Worm (Caenorhabditis elegans) whole organism, young adult: ENCODE data around the gene C40H1.9.

Experiments used
- B0336.3 ChIP-seq: fragments of 200-800 bp; sonication (Bioruptor generic); IDR thresholded peaks from 2 replicates; pipeline ENCODE4 v1.3.6; 2022; ENCODE audit warnings: missing genetic modification characterization, missing compliant biosample characterization
- F52B5.7 ChIP-seq: sonication (generic microtip); optimal IDR thresholded peaks from 2 replicates; lab custom pipeline; 2016; ENCODE audit warnings: mild to moderate bottlenecking, missing genetic modification characterization, missing compliant biosample characterization
- F55B11.4 ChIP-seq: sonication (generic microtip); optimal IDR thresholded peaks from 2 replicates; lab custom pipeline; 2016; ENCODE audit warnings: missing compliant biosample characterization, missing genetic modification characterization, borderline replicate concordance; ENCODE audit not compliant: insufficient read depth
- F57A8.1 ChIP-seq: fragments of 200-800 bp; sonication (Bioruptor generic); optimal IDR thresholded peaks from 2 replicates; lab custom pipeline; 2018; ENCODE audit warnings: mild to moderate bottlenecking, missing genetic modification characterization, moderate library complexity, missing compliant biosample characterization
- F57C9.4 ChIP-seq: sonication (generic microtip); optimal IDR thresholded peaks from 2 replicates; lab custom pipeline; 2017; ENCODE audit warnings: mild to moderate bottlenecking, missing genetic modification characterization, missing compliant biosample characterization
- K12H6.12 ChIP-seq: fragments of 200-800 bp; sonication (Bioruptor generic); optimal IDR thresholded peaks from 2 replicates; lab custom pipeline; 2018; ENCODE audit warnings: mild to moderate bottlenecking, missing genetic modification characterization, missing compliant biosample characterization
- Y53G8AR.9 ChIP-seq: fragments of 200-800 bp; sonication (Bioruptor generic); conservative IDR thresholded peaks from 2 replicates; pipeline ENCODE4 v1.3.6; 2022; ENCODE audit warnings: missing genetic modification reagents, missing genetic modification characterization, missing compliant biosample characterization
- akir-1 ChIP-seq: fragments of 200-800 bp; sonication (Bioruptor generic); optimal IDR thresholded peaks from 2 replicates; lab custom pipeline; 2018; ENCODE audit warnings: mild to moderate bottlenecking, missing genetic modification characterization, moderate library complexity, missing compliant biosample characterization
- aptf-3 ChIP-seq: fragments of 200-800 bp; sonication (Bioruptor generic); IDR thresholded peaks from 2 replicates; pipeline ENCODE4 v1.3.6; 2022; ENCODE audit warnings: missing genetic modification characterization, missing compliant biosample characterization
- atf-7 ChIP-seq: sonication (generic microtip); optimal IDR thresholded peaks from 2 replicates; lab custom pipeline; 2017; ENCODE audit warnings: mild to moderate bottlenecking, missing genetic modification characterization, missing compliant biosample characterization
- attf-5 ChIP-seq: fragments of 200-800 bp; sonication (Bioruptor generic); optimal IDR thresholded peaks from 2 replicates; lab custom pipeline; 2018; ENCODE audit warnings: mild to moderate bottlenecking, missing genetic modification characterization, missing compliant biosample characterization
- bed-2 ChIP-seq: fragments of 200-800 bp; sonication (Bioruptor generic); IDR thresholded peaks from 2 replicates; pipeline ENCODE4 v1.3.6; 2022; ENCODE audit warnings: missing genetic modification reagents, missing genetic modification characterization, missing compliant biosample characterization
- ccch-3 ChIP-seq: fragments of 200-800 bp; sonication (Bioruptor generic); optimal IDR thresholded peaks from 2 replicates; lab custom pipeline; 2018; ENCODE audit warnings: mild to moderate bottlenecking, missing genetic modification characterization, missing compliant biosample characterization
- cebp-1 ChIP-seq, 2 experiments: fragments of 200-800 bp in 1 of 2; sonication (Bioruptor generic) in 1 of 2; sonication (generic microtip) in 1 of 2; IDR thresholded peaks in 1 of 2; optimal IDR thresholded peaks in 1 of 2; 2 replicates each; pipeline versions ENCODE4 v1.3.6 to Lab custom; 2017 to 2022; ENCODE audit warnings: missing compliant biosample characterization in 2 of 2, missing genetic modification characterization in 2 of 2, mild to moderate bottlenecking in 1 of 2, missing genetic modification reagents in 1 of 2, moderate library complexity in 1 of 2
- ceh-79 ChIP-seq: sonication (generic microtip); optimal IDR thresholded peaks from 2 replicates; lab custom pipeline; 2017; ENCODE audit warnings: mild to moderate bottlenecking, missing genetic modification characterization, missing compliant biosample characterization
- chd-7 ChIP-seq: sonication (generic microtip); optimal IDR thresholded peaks from 2 replicates; lab custom pipeline; 2016; ENCODE audit warnings: mild to moderate bottlenecking, missing genetic modification characterization, moderate library complexity, missing compliant biosample characterization
- dox-1 ChIP-seq: fragments of 200-800 bp; sonication (Bioruptor generic); IDR thresholded peaks from 2 replicates; pipeline ENCODE4 v1.3.6; 2022; ENCODE audit warnings: missing genetic modification reagents, missing genetic modification characterization, missing compliant biosample characterization
- egrh-3 ChIP-seq: fragments of 200-800 bp; sonication (Bioruptor generic); IDR thresholded peaks from 2 replicates; pipeline ENCODE4 v1.3.6; 2022; ENCODE audit warnings: missing genetic modification reagents, missing genetic modification characterization, missing compliant biosample characterization
- ets-4 ChIP-seq: fragments of 200-800 bp; sonication (Bioruptor generic); optimal IDR thresholded peaks from 2 replicates; lab custom pipeline; 2018; ENCODE audit warnings: mild to moderate bottlenecking, missing genetic modification characterization, missing compliant biosample characterization
- fkh-3 ChIP-seq: sonication (generic microtip); optimal IDR thresholded peaks from 2 replicates; lab custom pipeline; 2016; ENCODE audit warnings: mild to moderate bottlenecking, missing genetic modification characterization, missing compliant biosample characterization
- hsf-1 ChIP-seq: fragments of 200-800 bp; sonication (Bioruptor generic); IDR thresholded peaks from 2 replicates; pipeline ENCODE4 v1.3.6; 2022; ENCODE audit warnings: missing genetic modification reagents, missing genetic modification characterization, missing compliant biosample characterization
- let-607 ChIP-seq, 2 experiments: fragments of 200-800 bp in 1 of 2; sonication (Bioruptor generic) in 1 of 2; sonication (generic microtip) in 1 of 2; optimal IDR thresholded peaks; 2 replicates each; lab custom pipeline; 2016 to 2018; ENCODE audit warnings: mild to moderate bottlenecking in 2 of 2, missing compliant biosample characterization in 2 of 2, missing genetic modification characterization in 2 of 2, moderate library complexity in 2 of 2, missing genotype in 1 of 2
- lin-35 ChIP-seq, 3 experiments: fragments of 150-350 bp in 2 of 3; sonication (generic microtip) in 1 of 3; optimal IDR thresholded peaks; 2 replicates each; lab custom pipeline; 2014 to 2018; ENCODE audit warnings: missing biosample characterization in 3 of 3, missing genetic modification characterization in 3 of 3, missing genetic modification reagents in 3 of 3
- lin-54 ChIP-seq: fragments of 200-800 bp; sonication (Bioruptor generic); optimal IDR thresholded peaks from 2 replicates; lab custom pipeline; 2018; ENCODE audit warnings: mild to moderate bottlenecking, missing genetic modification characterization, missing compliant biosample characterization
- madf-10 ChIP-seq: sonication (generic microtip); optimal IDR thresholded peaks from 2 replicates; lab custom pipeline; 2016; ENCODE audit warnings: mild to moderate bottlenecking, missing genetic modification characterization, missing compliant biosample characterization
- madf-6 ChIP-seq: fragments of 200-800 bp; sonication (Bioruptor generic); IDR thresholded peaks from 2 replicates; pipeline ENCODE4 v1.3.6; 2022; ENCODE audit warnings: missing genetic modification reagents, missing genetic modification characterization, missing compliant biosample characterization
- mes-4 ChIP-seq: sonication (generic microtip); optimal IDR thresholded peaks from 2 replicates; lab custom pipeline; 2016; ENCODE audit warnings: missing genotype, missing genetic modification characterization, missing compliant biosample characterization
- nfyb-1 ChIP-seq: fragments of 200-800 bp; sonication (Bioruptor generic); IDR thresholded peaks from 2 replicates; pipeline ENCODE4 v1.3.6; 2022; ENCODE audit warnings: missing genetic modification reagents, missing genetic modification characterization, missing compliant biosample characterization
- nhr-80 ChIP-seq: sonication (generic microtip); optimal IDR thresholded peaks from 2 replicates; lab custom pipeline; 2016; ENCODE audit warnings: missing genetic modification characterization, missing compliant biosample characterization
- nhr-90 ChIP-seq: sonication (generic microtip); optimal IDR thresholded peaks from 2 replicates; lab custom pipeline; 2016; ENCODE audit warnings: missing genotype, mild to moderate bottlenecking, missing genetic modification characterization, missing compliant biosample characterization
- rcor-1 ChIP-seq: fragments of 200-800 bp; sonication (Bioruptor generic); IDR thresholded peaks from 2 replicates; pipeline ENCODE4 v1.3.6; 2022; ENCODE audit warnings: missing genetic modification reagents, missing genetic modification characterization, missing compliant biosample characterization
- sdz-38 ChIP-seq: sonication (generic microtip); optimal IDR thresholded peaks from 2 replicates; lab custom pipeline; 2016; ENCODE audit warnings: missing genotype, missing genetic modification characterization, missing compliant biosample characterization
- sea-2 ChIP-seq: fragments of 200-800 bp; sonication (Bioruptor generic); IDR thresholded peaks from 2 replicates; pipeline ENCODE4 v1.3.6; 2022; ENCODE audit warnings: missing genetic modification characterization, missing compliant biosample characterization
- snpc-4 ChIP-seq, 5 experiments: fragments of 150-350 bp in 1 of 5; sonication (generic microtip) in 4 of 5; optimal IDR thresholded peaks; 2 replicates each; lab custom pipeline; 2014 to 2018; ENCODE audit warnings: missing genetic modification characterization in 5 of 5, missing biosample characterization in 3 of 5, antibody characterized with exemption in 2 of 5, mild to moderate bottlenecking in 2 of 5, missing compliant biosample characterization in 2 of 5, missing genotype in 2 of 5, moderate library complexity in 2 of 5, missing genetic modification reagents in 1 of 5
- somi-1 ChIP-seq: fragments of 200-800 bp; sonication (Bioruptor generic); optimal IDR thresholded peaks from 2 replicates; lab custom pipeline; 2018; ENCODE audit warnings: mild to moderate bottlenecking, missing genetic modification characterization, missing compliant biosample characterization
- tbp1 ChIP-seq: fragments of 200-800 bp; sonication (Bioruptor generic); optimal IDR thresholded peaks from 2 replicates; lab custom pipeline; 2018; ENCODE audit warnings: mild to moderate bottlenecking, missing genetic modification characterization, missing compliant biosample characterization
- tbx-9 ChIP-seq: sonication (generic microtip); optimal IDR thresholded peaks from 2 replicates; lab custom pipeline; 2016; ENCODE audit warnings: borderline replicate concordance, missing genetic modification characterization, inconsistent platforms, missing compliant biosample characterization
- tlf-1 ChIP-seq: fragments of 200-800 bp; sonication (Bioruptor generic); optimal IDR thresholded peaks from 2 replicates; lab custom pipeline; 2018; ENCODE audit warnings: mild to moderate bottlenecking, missing genetic modification characterization, missing compliant biosample characterization
- ztf-22 ChIP-seq: fragments of 200-800 bp; sonication (Bioruptor generic); optimal IDR thresholded peaks from 2 replicates; lab custom pipeline; 2018; ENCODE audit warnings: mild to moderate bottlenecking, missing genetic modification characterization, moderate library complexity, missing compliant biosample characterization

Gene C40H1.9

ce11 chrIII:9281480-9281879 lies 38.3 kb upstream of the C40H1.9 start, which contains the start of gene fozi-1:
Gene fozi-1, plus strand, starts transcription at chrIII:9281780.
- no peak for TF ChIP-seq lin-54 (GFP tag; lab: Kevin White, UChicago)
- TF ChIP-seq sea-2 (GFP tag; lab: Robert Waterston, UW): no peak
- no peak for TF ChIP-seq F57C9.4
- no peak for TF ChIP-seq lin-35 (GFP tag; optimal IDR thresholded peaks at IDR 0.05; lab: Kevin White, UChicago)
- no peak for TF ChIP-seq snpc-4 (GFP tag; optimal IDR thresholded peaks at IDR 0.05; lab: Kevin White, UChicago)
- no peak for TF ChIP-seq snpc-4 (tag; optimal IDR thresholded peaks at IDR 0.05; lab: Kevin White, UChicago)
- no peak for TF ChIP-seq F57A8.1 (GFP tag; lab: Kevin White, UChicago)
- no peak for TF ChIP-seq dox-1
- TF ChIP-seq Y53G8AR.9 (GFP tag; lab: Robert Waterston, UW): no peak
- no peak for TF ChIP-seq B0336.3 (GFP tag; lab: Robert Waterston, UW)
- no peak for TF ChIP-seq sdz-38 (tag; lab: Kevin White, UChicago)
- TF ChIP-seq bed-2 (GFP tag; lab: Robert Waterston, UW): no peak
- TF ChIP-seq fkh-3 (tag; lab: Kevin White, UChicago): no peak
- TF ChIP-seq tbp1 (GFP tag; lab: Kevin White, UChicago): no peak
- no peak for TF ChIP-seq somi-1 (GFP tag; lab: Kevin White, UChicago)

ce11 chrIII:9288540-9288939 lies 31.2 kb upstream of the C40H1.9 start:
- TF ChIP-seq F55B11.4 (tag; lab: Kevin White, UChicago) (no peak), nhr-80 (tag; lab: Kevin White, UChicago) (peak; percentile 43)

- TF ChIP-seq rcor-1 (GFP tag; lab: Robert Waterston, UW) (no peak), ztf-22 (GFP tag; lab: Kevin White, UChicago) (peak; percentile 46), mes-4 (no peak), cebp-1 (GFP tag; IDR thresholded peaks at IDR 0.05; lab: Robert Waterston, UW) (no peak), cebp-1 (tag; optimal IDR thresholded peaks at IDR 0.05; lab: Kevin White, UChicago) (no peak), madf-6 (GFP tag; lab: Robert Waterston, UW) (no peak), nhr-80 (tag; lab: Kevin White, UChicago) (peak; percentile 99), ets-4 (GFP tag; lab: Kevin White, UChicago) (peak; percentile 31), atf-7 (tag; lab: Kevin White, UChicago) (peak; percentile 65), chd-7 (tag; lab: Kevin White, UChicago) (no peak), tlf-1 (GFP tag; lab: Kevin White, UChicago) (peak; percentile 4), egrh-3 (GFP tag; lab: Robert Waterston, UW) (no peak), K12H6.12 (tag; lab: Kevin White, UChicago) (no peak), let-607 (tag; optimal IDR thresholded peaks at IDR 0.05; lab: Kevin White, UChicago) (peak; percentile 42 to 50), aptf-3 (GFP tag; lab: Robert Waterston, UW) (no peak), madf-10 (tag; lab: Kevin White, UChicago) (no peak), hsf-1 (GFP tag; lab: Robert Waterston, UW) (no peak), dox-1 (peak; percentile 65), F52B5.7 (tag; lab: Kevin White, UChicago) (no peak), nhr-90 (peak; percentile 8), attf-5 (GFP tag; lab: Kevin White, UChicago) (peak; percentile 28), akir-1 (no peak), ccch-3 (GFP tag; lab: Kevin White, UChicago) (no peak), nfyb-1 (GFP tag; lab: Robert Waterston, UW) (no peak), ceh-79 (tag; lab: Kevin White, UChicago) (no peak), tbx-9 (tag; lab: Kevin White, UChicago) (no peak)
Measured at ce11 chrIII:9289815-9290214, 29.9 kb upstream of the C40H1.9 start.
